Fruit fly (Drosophila melanogaster): ENCODE results near the gene CG31106.
A peak's percentile ranks its signal among the peaks of the same experiment; 100 is the strongest.

CG31106 gene

DNA sequence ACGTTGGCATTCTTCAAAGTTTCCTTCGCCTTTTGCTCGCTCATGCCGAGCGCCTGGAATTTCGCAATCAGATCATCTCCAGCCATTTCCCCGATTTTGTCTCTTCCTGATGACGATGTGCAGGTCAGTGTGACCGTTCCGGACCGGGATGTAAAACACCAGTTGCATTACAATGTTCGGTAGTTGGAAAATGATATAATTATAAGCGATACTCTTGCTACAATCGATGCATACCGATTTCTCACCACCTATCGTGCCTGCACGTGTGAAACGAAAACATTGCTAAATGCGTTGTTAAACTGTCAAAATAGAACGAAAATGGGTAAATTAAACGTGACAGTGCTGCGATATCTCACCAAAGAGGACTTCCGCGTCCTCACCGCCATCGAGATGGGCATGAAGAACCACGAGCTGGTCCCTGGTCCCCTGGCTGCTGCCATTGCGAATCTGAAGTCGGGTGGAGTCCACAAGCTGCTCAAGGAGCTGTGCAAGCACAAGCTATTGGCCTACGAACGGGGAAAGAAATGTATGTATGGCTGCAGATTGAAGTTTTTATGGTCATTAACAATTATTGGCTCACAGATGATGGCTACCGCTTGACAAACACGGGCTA lies 49.6 kb downstream of the CG31106 start, which contains the start of the genes GlnRS and RIOK2 (continued):
- peak; percentile 1 for TF ChIP-seq CG10979 (tag; optimal IDR thresholded peaks at IDR 0.05)
- TF ChIP-seq Nf-YA (GFP tag; IDR thresholded peaks at IDR 0.05) = no peak
- peak; percentile 68 for TF ChIP-seq kay (GFP tag; optimal IDR thresholded peaks at IDR 0.05)
- peak; percentile 5 for TF ChIP-seq pho (GFP tag; optimal IDR thresholded peaks at IDR 0.05)
- TF ChIP-seq eve (GFP tag; optimal IDR thresholded peaks at IDR 0.05) = no peak
- TF ChIP-seq CG11696 (GFP tag; IDR thresholded peaks at IDR 0.05) = no peak
- TF ChIP-seq cwo (GFP tag; optimal IDR thresholded peaks at IDR 0.05) = peak; percentile 96
- peak; percentile 98 for TF ChIP-seq pzg (GFP tag; optimal IDR thresholded peaks at IDR 0.05)
- no peak for TF ChIP-seq fd96Cb (tag; optimal IDR thresholded peaks at IDR 0.05)
- no peak for TF ChIP-seq CG8089 (GFP tag; optimal IDR thresholded peaks at IDR 0.05)
- peak; percentile 10 for TF ChIP-seq Neu2 (GFP tag; optimal IDR thresholded peaks at IDR 0.05; ENCODE audit: borderline replicate concordance)
- TF ChIP-seq CG12769 (tag; optimal IDR thresholded peaks at IDR 0.05) = no peak
- no peak for TF ChIP-seq CG1792 (GFP tag; optimal IDR thresholded peaks at IDR 0.05)
- TF ChIP-seq amos (GFP tag; IDR thresholded peaks at IDR 0.05; ENCODE audit: partially characterized antibody) = peak; percentile 97
- peak; percentile 94 for TF ChIP-seq CG4617 (GFP tag; optimal IDR thresholded peaks at IDR 0.05; ENCODE audit: borderline replicate concordance)
- no peak for TF ChIP-seq pnt (GFP tag; optimal IDR thresholded peaks at IDR 0.05)
- TF ChIP-seq hb (GFP tag; IDR thresholded peaks at IDR 0.05; ENCODE audit: partially characterized antibody) = peak; percentile 93
- TF ChIP-seq Oli (tag; optimal IDR thresholded peaks at IDR 0.05) = no peak
- peak; percentile 10 for TF ChIP-seq CG7786 (GFP tag; optimal IDR thresholded peaks at IDR 0.05)
- TF ChIP-seq HLH3B (GFP tag; IDR thresholded peaks at IDR 0.05) = no peak
- no peak for TF ChIP-seq CG7556 (GFP tag; optimal IDR thresholded peaks at IDR 0.05)
- TF ChIP-seq onecut (GFP tag; IDR thresholded peaks at IDR 0.05) = no peak
- TF ChIP-seq CG9876 (GFP tag; optimal IDR thresholded peaks at IDR 0.05) = no peak
- TF ChIP-seq Sox100B (GFP tag; optimal IDR thresholded peaks at IDR 0.05) = no peak
- peak; percentile 6 for TF ChIP-seq CG30403 (GFP tag; optimal IDR thresholded peaks at IDR 0.05)
- no peak for TF ChIP-seq ase (GFP tag; IDR thresholded peaks at IDR 0.05)
- TF ChIP-seq zfh2 (GFP tag; optimal IDR thresholded peaks at IDR 0.05) = peak; percentile 27
- no peak for TF ChIP-seq NfI (GFP tag; optimal IDR thresholded peaks at IDR 0.05)
- TF ChIP-seq bigmax (GFP tag; optimal IDR thresholded peaks at IDR 0.05) = peak; percentile 55
- TF ChIP-seq GATAe (GFP tag; conservative IDR thresholded peaks at IDR 0.05) = no peak
- TF ChIP-seq Sry-δ (GFP tag; optimal IDR thresholded peaks at IDR 0.05) = peak; percentile 84
- TF ChIP-seq Hsf (GFP tag; optimal IDR thresholded peaks at IDR 0.05) = peak; percentile 35
- no peak for TF ChIP-seq Bteb2 (GFP tag; optimal IDR thresholded peaks at IDR 0.05)
- no peak for TF ChIP-seq fru (optimal IDR thresholded peaks at IDR 0.05)
- TF ChIP-seq Fer2 (tag; optimal IDR thresholded peaks at IDR 0.05) = no peak
- TF ChIP-seq scrt (GFP tag; optimal IDR thresholded peaks at IDR 0.05) = peak; percentile 95
- peak; percentile 32 for TF ChIP-seq Dp (GFP tag; optimal IDR thresholded peaks at IDR 0.05)
- no peak for TF ChIP-seq CG4328 (GFP tag; optimal IDR thresholded peaks at IDR 0.05)
- no peak for TF ChIP-seq Aef1 (GFP tag; IDR thresholded peaks at IDR 0.05)
- peak; percentile 88 for TF ChIP-seq CG1024 (GFP tag; IDR thresholded peaks at IDR 0.05)
- TF ChIP-seq CG31224 (GFP tag; IDR thresholded peaks at IDR 0.05) = no peak
- no peak for TF ChIP-seq C15 (GFP tag; IDR thresholded peaks at IDR 0.05)
- 0 out of 2 replicates have a peak, but pooled peaks have one; percentile 49 for TF ChIP-seq sob (GFP tag; IDR thresholded peaks at IDR 0.05)
- TF ChIP-seq Spps (tag; optimal IDR thresholded peaks at IDR 0.05) = no peak
- no peak for TF ChIP-seq D19A (tag; optimal IDR thresholded peaks at IDR 0.05)
- TF ChIP-seq CG8765 (GFP tag; IDR thresholded peaks at IDR 0.05) = no peak
- TF ChIP-seq CG9727 (GFP tag; optimal IDR thresholded peaks at IDR 0.05) = peak; percentile 0
- TF ChIP-seq Xbp1 (GFP tag; optimal IDR thresholded peaks at IDR 0.05) = peak; percentile 20
- no peak for TF ChIP-seq Mes4 (GFP tag; optimal IDR thresholded peaks at IDR 0.05)
- peak; percentile 45 for TF ChIP-seq NC2β (GFP tag; optimal IDR thresholded peaks at IDR 0.05)
- no peak for TF ChIP-seq CG16863 (GFP tag; optimal IDR thresholded peaks at IDR 0.05)

All from whole organism, embryonic.